Fruit fly (Drosophila melanogaster): ENCODE measurements around the gene CG17325.

Gene CG17325

dm6 chr2L:18826496-18827008 lies 14.1 kb downstream of the CG17325 start, which contains the start of gene Ugt36E1:
Gene Ugt36E1, plus strand, starts transcription at chr2L:18826770.
- TF ChIP-seq svp (GFP tag) (peak; percentile 53), Sox102F (GFP tag; optimal IDR thresholded peaks at IDR 0.05) (no peak)

- peak; percentile 28 for TF ChIP-seq CG11902 (GFP tag; optimal IDR thresholded peaks at IDR 0.05)
- TF ChIP-seq achi (GFP tag; optimal IDR thresholded peaks at IDR 0.05): peak; percentile 65
- TF ChIP-seq CG15336 (GFP tag; IDR thresholded peaks at IDR 0.05): peak; percentile 47; the same call in 1 of the 2 replicates
- TF ChIP-seq Met (GFP tag; optimal IDR thresholded peaks at IDR 0.05): peak; percentile 67
- peak; percentile 69 for TF ChIP-seq Eip78C (GFP tag)
- TF ChIP-seq vri (GFP tag; optimal IDR thresholded peaks at IDR 0.05): peak; percentile 22
- TF ChIP-seq Hr39 (GFP tag; optimal IDR thresholded peaks at IDR 0.05): peak; percentile 73
- TF ChIP-seq CG6792 (GFP tag; optimal IDR thresholded peaks at IDR 0.05): peak; percentile 21
- TF ChIP-seq Gug (GFP tag; IDR thresholded peaks at IDR 0.05): no peak
- peak; percentile 11 for TF ChIP-seq CG8632 (GFP tag; optimal IDR thresholded peaks at IDR 0.05)
- peak; percentile 52 for TF ChIP-seq topi (GFP tag; optimal IDR thresholded peaks at IDR 0.05)
- peak; percentile 64 for TF ChIP-seq CG16779 (tag; optimal IDR thresholded peaks at IDR 0.05)
- 0 out of 3 replicates have a peak, but pooled peaks have one; percentile 17 for TF ChIP-seq eg (GFP tag; IDR thresholded peaks at IDR 0.05)
- TF ChIP-seq CG10669 (GFP tag; optimal IDR thresholded peaks at IDR 0.05): peak; percentile 40
- TF ChIP-seq Lpt (GFP tag; optimal IDR thresholded peaks at IDR 0.05): no peak
- peak; percentile 23 for TF ChIP-seq CG1621 (tag; optimal IDR thresholded peaks at IDR 0.05)
- peak; percentile 4 for TF ChIP-seq dac (GFP tag; optimal IDR thresholded peaks at IDR 0.05)
- peak; percentile 65 for TF ChIP-seq lz (GFP tag; optimal IDR thresholded peaks at IDR 0.05)
- no peak for TF ChIP-seq fd85E (GFP tag; optimal IDR thresholded peaks at IDR 0.05)
- TF ChIP-seq CG3919 (GFP tag; optimal IDR thresholded peaks at IDR 0.05): peak; percentile 46
- TF ChIP-seq Eip75B (GFP tag; optimal IDR thresholded peaks at IDR 0.05): peak; percentile 66
- peak; percentile 74 for TF ChIP-seq pdm3 (GFP tag; optimal IDR thresholded peaks at IDR 0.05)
- peak; percentile 25 for TF ChIP-seq CG9139 (GFP tag; optimal IDR thresholded peaks at IDR 0.05)
- TF ChIP-seq Eip93F (GFP tag; optimal IDR thresholded peaks at IDR 0.05): peak; percentile 71
- TF ChIP-seq ss (GFP tag; optimal IDR thresholded peaks at IDR 0.05): peak; percentile 54 to 59
- TF ChIP-seq CG7368 (GFP tag; optimal IDR thresholded peaks at IDR 0.05): no peak
- no peak for TF ChIP-seq Ets21C (GFP tag; optimal IDR thresholded peaks at IDR 0.05)
- peak; percentile 17 for TF ChIP-seq CG6276 (GFP tag; optimal IDR thresholded peaks at IDR 0.05)
- peak; percentile 76 for TF ChIP-seq esn (GFP tag; optimal IDR thresholded peaks at IDR 0.05)
- TF ChIP-seq Hr4 (GFP tag; optimal IDR thresholded peaks at IDR 0.05): peak; percentile 76
- no peak for TF ChIP-seq CG4318 (GFP tag; optimal IDR thresholded peaks at IDR 0.05)
- peak; percentile 63 for TF ChIP-seq cyc (GFP tag; optimal IDR thresholded peaks at IDR 0.05)
- peak; percentile 60 for TF ChIP-seq CG32006 (GFP tag; optimal IDR thresholded peaks at IDR 0.05)
- TF ChIP-seq net (GFP tag; optimal IDR thresholded peaks at IDR 0.05): no peak
- TF ChIP-seq salr (GFP tag; optimal IDR thresholded peaks at IDR 0.05): peak; percentile 18 to 56
- TF ChIP-seq fkh (GFP tag; optimal IDR thresholded peaks at IDR 0.05): peak; percentile 94
- no peak for TF ChIP-seq CG11762 (GFP tag; optimal IDR thresholded peaks at IDR 0.05; ENCODE audit: insufficient read depth)
- no peak; the same call in 2 of the 3 replicates for TF ChIP-seq CG6163 (GFP tag; IDR thresholded peaks at IDR 0.05)
- TF ChIP-seq CG31627 (GFP tag; optimal IDR thresholded peaks at IDR 0.05): peak; percentile 74
- peak; percentile 38 for TF ChIP-seq CG8319 (GFP tag; optimal IDR thresholded peaks at IDR 0.05)
- TF ChIP-seq Sox14 (GFP tag; optimal IDR thresholded peaks at IDR 0.05): peak; percentile 71
- TF ChIP-seq Sox15 (GFP tag; optimal IDR thresholded peaks at IDR 0.05): peak; percentile 45
- TF ChIP-seq CG10631 (GFP tag; optimal IDR thresholded peaks at IDR 0.05): peak; percentile 78
- TF ChIP-seq CG6808 (GFP tag; optimal IDR thresholded peaks at IDR 0.05): peak; percentile 48
- TF ChIP-seq fd59A (GFP tag; optimal IDR thresholded peaks at IDR 0.05): peak; percentile 5
Observed at dm6 chr2L:18830587-18831528, 18.4 kb downstream of the CG17325 start, which contains the start of the genes CG17597 and ScpX. Gene CG17597, minus strand, starts transcription at chr2L:18831153. Gene ScpX, plus strand, starts transcription at chr2L:18831229.

Measured in whole organism, prepupa.